Fruit fly (Drosophila melanogaster) whole organism, embryonic: Measurements from ENCODE around the gene Teh1.
A peak's percentile ranks its signal among the peaks of the same experiment; 100 is the strongest.

Source experiments
- CG10147 ChIP-seq: fragments of 200-800 bp; sonication (Bioruptor generic); optimal IDR thresholded peaks from 2 replicates; lab custom pipeline; 2019; ENCODE audit warnings: missing biosample characterization, mild to moderate bottlenecking, missing genetic modification characterization, moderate library complexity
- CG11723 ChIP-seq: fragments of 200-800 bp; sonication (Bioruptor generic); optimal IDR thresholded peaks from 2 replicates; lab custom pipeline; 2017; ENCODE audit warnings: missing biosample characterization, mild to moderate bottlenecking, missing genetic modification characterization
- CG13775 ChIP-seq: fragments of 200-800 bp; sonication (Bioruptor generic); optimal IDR thresholded peaks from 3 replicates; lab custom pipeline; 2017; ENCODE audit warnings: missing biosample characterization, mild to moderate bottlenecking, missing genetic modification characterization
- CG14965 ChIP-seq: fragments of 200-800 bp; sonication (Bioruptor generic); optimal IDR thresholded peaks from 2 replicates; lab custom pipeline; 2016; ENCODE audit warnings: missing biosample characterization, missing genetic modification characterization, borderline replicate concordance
- CG17186 ChIP-seq: fragments of 200-800 bp; sonication (Bioruptor generic); optimal IDR thresholded peaks from 3 replicates; lab custom pipeline; 2017; ENCODE audit warnings: missing biosample characterization, missing genetic modification reagents, missing genetic modification characterization
- CG17829 ChIP-seq: fragments of 200-800 bp; optimal IDR thresholded peaks from 2 replicates; lab custom pipeline; 2019; ENCODE audit warnings: missing biosample characterization, mild to moderate bottlenecking, missing genetic modification characterization, moderate library complexity
- CG18011 ChIP-seq: fragments of 200-800 bp; sonication (Bioruptor generic); optimal IDR thresholded peaks from 2 replicates; lab custom pipeline; 2017; ENCODE audit warnings: missing biosample characterization, missing genetic modification characterization, mild to moderate bottlenecking, moderate library complexity, missing genotype
- CG18262 ChIP-seq: fragments of 200-800 bp; optimal IDR thresholded peaks from 3 replicates; lab custom pipeline; 2019; ENCODE audit warnings: missing biosample characterization, mild to moderate bottlenecking, missing genetic modification characterization, moderate library complexity
- CG31388 ChIP-seq: fragments of 200-800 bp; sonication (Bioruptor generic); optimal IDR thresholded peaks from 2 replicates; lab custom pipeline; 2016; ENCODE audit warnings: missing biosample characterization, missing genetic modification characterization
- CG34422 ChIP-seq: fragments of 200-800 bp; sonication (Bioruptor generic); IDR thresholded peaks from 3 replicates; pipeline ENCODE4 v1.3.6; 2022; ENCODE audit warnings: missing biosample characterization, missing genetic modification characterization
- CG3838 ChIP-seq: fragments of 200-800 bp; sonication (Bioruptor generic); optimal IDR thresholded peaks from 3 replicates; lab custom pipeline; 2016; ENCODE audit warnings: missing biosample characterization, missing genetic modification characterization
- CG5245 ChIP-seq: fragments of 200-800 bp; sonication (Bioruptor generic); optimal IDR thresholded peaks from 3 replicates; lab custom pipeline; 2016; ENCODE audit warnings: missing biosample characterization, missing genetic modification characterization
- CG7928 ChIP-seq: fragments of 200-800 bp; sonication (Bioruptor generic); optimal IDR thresholded peaks from 2 replicates; lab custom pipeline; 2017; ENCODE audit warnings: missing biosample characterization, mild to moderate bottlenecking, missing genetic modification characterization
- E2f1 ChIP-seq: fragments of 200-800 bp; sonication (Bioruptor generic); IDR thresholded peaks from 2 replicates; pipeline ENCODE4 v1.3.6; 2022; ENCODE audit warnings: missing biosample characterization, missing genetic modification characterization
- E2f2 ChIP-seq: fragments of 200-800 bp; sonication (Bioruptor generic); IDR thresholded peaks from 2 replicates; pipeline ENCODE4 v1.3.6; 2022; ENCODE audit warnings: missing biosample characterization, missing genetic modification characterization
- Ets97D ChIP-seq: fragments of 200-800 bp; sonication (Bioruptor generic); optimal IDR thresholded peaks from 3 replicates; lab custom pipeline; 2016; ENCODE audit warnings: missing biosample characterization, missing genetic modification characterization
- HLH3B ChIP-seq: fragments of 200-800 bp; sonication (Bioruptor generic); IDR thresholded peaks from 2 replicates; pipeline ENCODE4 v1.3.6; 2022; ENCODE audit warnings: missing biosample characterization, missing genetic modification characterization
- HLH54F ChIP-seq: fragments of 200-800 bp; sonication (Bioruptor generic); optimal IDR thresholded peaks from 3 replicates; lab custom pipeline; 2016; ENCODE audit warnings: missing biosample characterization, missing genetic modification characterization
- Hmr ChIP-seq: fragments of 200-800 bp; sonication (Bioruptor generic); optimal IDR thresholded peaks from 3 replicates; lab custom pipeline; 2017; ENCODE audit warnings: mild to moderate bottlenecking, missing biosample characterization, missing genetic modification reagents, missing genetic modification characterization
- Lhr ChIP-seq: fragments of 200-800 bp; sonication (Bioruptor generic); optimal IDR thresholded peaks from 3 replicates; lab custom pipeline; 2017; ENCODE audit warnings: mild to moderate bottlenecking, missing biosample characterization, missing genetic modification reagents, missing genetic modification characterization
- MBD-R2 ChIP-seq: fragments of 200-800 bp; sonication (Bioruptor generic); IDR thresholded peaks from 2 replicates; pipeline ENCODE4 v1.3.6; 2022; ENCODE audit warnings: missing biosample characterization, missing genetic modification characterization
- Mad ChIP-seq: fragments of 200-800 bp; sonication (Bioruptor generic); optimal IDR thresholded peaks from 2 replicates; lab custom pipeline; 2016; ENCODE audit warnings: missing biosample characterization, missing genetic modification characterization
- Myb ChIP-seq: fragments of 200-800 bp; sonication (Bioruptor generic); optimal IDR thresholded peaks from 2 replicates; lab custom pipeline; 2016; ENCODE audit warnings: missing biosample characterization, missing genetic modification characterization
- NFAT ChIP-seq: fragments of 200-800 bp; sonication (Bioruptor generic); IDR thresholded peaks from 2 replicates; pipeline ENCODE4 v1.3.6; 2022; ENCODE audit warnings: missing biosample characterization, missing genetic modification characterization
- Nf-YC ChIP-seq: fragments of 200-800 bp; optimal IDR thresholded peaks from 3 replicates; lab custom pipeline; 2019; ENCODE audit warnings: missing biosample characterization, mild to moderate bottlenecking, missing genetic modification characterization, moderate library complexity
- PHDP ChIP-seq: fragments of 200-800 bp; sonication (Bioruptor generic); optimal IDR thresholded peaks from 3 replicates; lab custom pipeline; 2018; ENCODE audit warnings: missing biosample characterization, mild to moderate bottlenecking, missing genetic modification characterization, moderate library complexity
- Rx ChIP-seq: fragments of 200-800 bp; sonication (Bioruptor generic); IDR thresholded peaks from 2 replicates; pipeline ENCODE4 v1.3.6; 2022; ENCODE audit warnings: missing biosample characterization, missing genetic modification characterization
- Taf1 ChIP-seq: fragments of 200-800 bp; sonication (Bioruptor generic); IDR thresholded peaks from 2 replicates; pipeline ENCODE4 v1.3.6; 2022; ENCODE audit warnings: missing biosample characterization, missing genetic modification characterization
- Trl ChIP-seq, 3 experiments: fragments of >200 bp in 2 of 3; fragments of 200-800 bp in 1 of 3; sonication (Bioruptor generic) in 1 of 3; optimal IDR thresholded peaks; 2 replicates in 1 of 3; 3 replicates in 2 of 3; lab custom pipeline; 2016 to 2017; ENCODE audit warnings: missing biosample characterization in 1 of 3, missing genetic modification characterization in 1 of 3
- al ChIP-seq: fragments of 200-800 bp; sonication (Bioruptor generic); IDR thresholded peaks from 2 replicates; pipeline ENCODE4 v1.3.6; 2022; ENCODE audit warnings: missing biosample characterization, missing genetic modification characterization
- aop ChIP-seq: fragments of 200-800 bp; sonication (Bioruptor generic); IDR thresholded peaks from 2 replicates; pipeline ENCODE4 v1.3.6; 2022; ENCODE audit warnings: missing biosample characterization, missing genetic modification characterization
- bbx ChIP-seq: fragments of 200-800 bp; sonication (Bioruptor generic); IDR thresholded peaks from 2 replicates; pipeline ENCODE4 v1.3.6; 2022; ENCODE audit warnings: missing biosample characterization, missing genetic modification characterization; ENCODE audit not compliant: partially characterized antibody
- cato ChIP-seq: fragments of 200-800 bp; sonication (Bioruptor generic); optimal IDR thresholded peaks from 2 replicates; lab custom pipeline; 2016; ENCODE audit warnings: missing biosample characterization, missing genetic modification characterization, borderline replicate concordance
- dan ChIP-seq: fragments of 200-800 bp; sonication (Bioruptor generic); IDR thresholded peaks from 2 replicates; pipeline ENCODE4 v1.3.6; 2022; ENCODE audit warnings: missing biosample characterization, missing genetic modification characterization
- gsb ChIP-seq: fragments of 200-800 bp; sonication (Bioruptor generic); IDR thresholded peaks from 2 replicates; pipeline ENCODE4 v1.3.6; 2022; ENCODE audit warnings: missing biosample characterization, missing genetic modification characterization
- ind ChIP-seq: fragments of 200-800 bp; sonication (Bioruptor generic); optimal IDR thresholded peaks from 3 replicates; lab custom pipeline; 2016; ENCODE audit warnings: missing biosample characterization, missing genetic modification characterization
- inv ChIP-seq: fragments of 200-800 bp; sonication (Bioruptor generic); IDR thresholded peaks from 2 replicates; pipeline ENCODE4 v1.3.6; 2022; ENCODE audit warnings: missing biosample characterization, missing genetic modification characterization; ENCODE audit not compliant: partially characterized antibody
- kay ChIP-seq: fragments of 200-800 bp; sonication (Bioruptor generic); optimal IDR thresholded peaks from 2 replicates; lab custom pipeline; 2016; ENCODE audit warnings: missing biosample characterization, missing genetic modification characterization
- kni ChIP-seq: fragments of 200-800 bp; sonication (Bioruptor generic); optimal IDR thresholded peaks from 3 replicates; lab custom pipeline; 2017; ENCODE audit warnings: mild to moderate bottlenecking, missing biosample characterization, missing genetic modification reagents, missing genetic modification characterization
- lov ChIP-seq, 2 experiments: fragments of 200-800 bp in 1 of 2; fragments of >200 bp in 1 of 2; sonication (Bioruptor generic) in 1 of 2; IDR thresholded peaks in 1 of 2; optimal IDR thresholded peaks in 1 of 2; 2 replicates in 1 of 2; 3 replicates in 1 of 2; pipeline versions ENCODE4 v1.3.6 to Lab custom; 2017 to 2022; ENCODE audit warnings: missing biosample characterization in 1 of 2, missing genetic modification characterization in 1 of 2
- mld ChIP-seq: fragments of 200-800 bp; sonication (Bioruptor generic); IDR thresholded peaks from 3 replicates; pipeline ENCODE4 v1.3.6; 2022; ENCODE audit warnings: missing biosample characterization, missing genetic modification characterization; ENCODE audit not compliant: partially characterized antibody
- pfk ChIP-seq: fragments of 200-800 bp; sonication (Bioruptor generic); optimal IDR thresholded peaks from 2 replicates; lab custom pipeline; 2018; ENCODE audit warnings: missing biosample characterization, mild to moderate bottlenecking, missing genetic modification characterization, moderate library complexity
- pita ChIP-seq: fragments of 200-800 bp; sonication (Bioruptor generic); optimal IDR thresholded peaks from 2 replicates; lab custom pipeline; 2017; ENCODE audit warnings: missing biosample characterization, mild to moderate bottlenecking, missing genetic modification characterization
- run ChIP-seq: fragments of 200-800 bp; sonication (Bioruptor generic); optimal IDR thresholded peaks from 3 replicates; lab custom pipeline; 2018; ENCODE audit warnings: missing biosample characterization, mild to moderate bottlenecking, missing genetic modification characterization
- seq ChIP-seq: fragments of 200-800 bp; sonication (Bioruptor generic); IDR thresholded peaks from 2 replicates; pipeline ENCODE4 v1.3.6; 2022; ENCODE audit warnings: missing biosample characterization, missing genetic modification characterization
- sna ChIP-seq: fragments of 200-800 bp; sonication (Bioruptor generic); IDR thresholded peaks from 2 replicates; pipeline ENCODE4 v1.3.6; 2022; ENCODE audit warnings: missing biosample characterization, missing genetic modification characterization; ENCODE audit not compliant: partially characterized antibody
- sob ChIP-seq: fragments of 200-800 bp; sonication (Bioruptor generic); IDR thresholded peaks from 2 replicates; pipeline ENCODE4 v1.3.6; 2022; ENCODE audit warnings: missing biosample characterization, missing genetic modification characterization
- twi ChIP-seq: fragments of 200-800 bp; optimal IDR thresholded peaks from 2 replicates; lab custom pipeline; 2019; ENCODE audit warnings: missing biosample characterization, mild to moderate bottlenecking, missing genetic modification characterization, moderate library complexity

Teh1 gene

DNA sequence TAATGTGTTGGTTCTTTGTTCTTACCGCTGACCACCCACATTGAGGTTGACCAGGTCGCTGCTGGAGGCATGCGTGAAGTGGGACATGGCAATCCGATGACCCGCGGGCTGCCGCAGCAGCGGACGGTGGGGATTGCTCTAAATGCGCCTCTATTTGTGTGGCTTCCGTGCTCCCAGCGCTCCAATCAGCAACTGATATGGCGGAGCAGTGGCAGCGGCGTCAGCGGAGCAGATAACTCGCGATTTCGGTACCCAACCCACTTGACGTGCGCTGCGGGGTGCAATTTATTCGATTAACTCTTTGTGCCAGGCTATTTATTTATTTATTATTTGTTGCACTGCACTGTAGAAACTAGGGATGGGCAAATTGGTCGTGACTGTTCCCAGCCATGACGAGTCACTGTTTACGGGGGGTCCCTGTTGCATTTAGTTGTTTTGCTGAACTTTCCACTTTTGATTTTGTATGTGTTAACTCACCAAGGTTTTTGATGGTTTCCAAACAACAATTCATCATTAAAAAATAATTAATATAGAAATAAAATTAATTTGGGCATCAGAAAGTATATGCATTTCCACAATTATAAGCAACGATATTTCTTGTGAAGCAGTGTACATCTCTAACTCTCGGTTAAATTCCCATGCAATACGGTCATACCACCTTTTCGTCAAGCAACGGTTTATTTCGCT lies 67.1 kb downstream of the Teh1 start, which contains the start of the genes CG9467 and CG8526 (continued):
- TF ChIP-seq CG5245 (GFP tag; lab: Kevin White, UChicago) (peak; percentile 34), CG10147 (GFP tag; lab: Kevin White, UChicago) (peak; percentile 78), CG18262 (peak; percentile 69), NFAT (GFP tag; lab: Robert Waterston, UW) (peak; percentile 64), cato (peak; percentile 44), Trl (optimal IDR thresholded peaks at IDR 0.05; lab: Kevin White, UChicago) (no peak), Trl (GFP tag; optimal IDR thresholded peaks at IDR 0.05; lab: Kevin White, UChicago) (peak; percentile 28), CG13775 (GFP tag; lab: Kevin White, UChicago) (peak; percentile 76), Lhr (peak; percentile 66), ind (GFP tag; lab: Kevin White, UChicago) (peak; percentile 79), CG17829 (tag; lab: Kevin White, UChicago) (peak; percentile 78), seq (GFP tag; lab: Robert Waterston, UW) (no peak), pfk (no peak), run (no peak), CG3838 (GFP tag; lab: Kevin White, UChicago) (no peak), PHDP (tag; lab: Kevin White, UChicago) (peak; percentile 50), CG7928 (GFP tag; lab: Kevin White, UChicago) (peak; percentile 76), bbx (GFP tag; lab: Robert Waterston, UW) (peak; percentile 32; the same call in 1 of the 2 replicates), CG18011 (GFP tag; lab: Kevin White, UChicago) (peak; percentile 26), aop (GFP tag; lab: Robert Waterston, UW) (no peak), Mad (peak; percentile 5), lov (optimal IDR thresholded peaks at IDR 0.05; lab: Kevin White, UChicago) (no peak), lov (GFP tag; IDR thresholded peaks at IDR 0.05; lab: Robert Waterston, UW) (no peak), dan (GFP tag; lab: Robert Waterston, UW) (no peak), inv (GFP tag; lab: Robert Waterston, UW) (peak; percentile 73), gsb (no peak), CG14965 (GFP tag; lab: Kevin White, UChicago) (no peak), sna (0 out of 2 replicates have a peak, but pooled peaks have one; percentile 29), CG34422 (peak; percentile 50; the same call in 1 of the 3 replicates), twi (tag; lab: Kevin White, UChicago) (peak; percentile 55), E2f1 (GFP tag; lab: Robert Waterston, UW) (peak; percentile 38; the same call in 1 of the 2 replicates), E2f2 (GFP tag; lab: Robert Waterston, UW) (peak; percentile 82), CG17186 (GFP tag; lab: Kevin White, UChicago) (peak; percentile 24), Myb (GFP tag; lab: Kevin White, UChicago) (peak; percentile 84), kay (GFP tag; lab: Kevin White, UChicago) (no peak), HLH54F (GFP tag; lab: Kevin White, UChicago) (peak; percentile 30), Ets97D (peak; percentile 43), pita (no peak), al (GFP tag; lab: Robert Waterston, UW) (peak; percentile 57), MBD-R2 (GFP tag; lab: Robert Waterston, UW) (peak; percentile 57), Taf1 (GFP tag; lab: Robert Waterston, UW) (peak; percentile 21; the same call in 1 of the 2 replicates), mld (GFP tag; lab: Robert Waterston, UW) (peak; percentile 23; the same call in 1 of the 3 replicates), Hmr (GFP tag; lab: Kevin White, UChicago) (peak; percentile 74), Nf-YC (peak; percentile 75), HLH3B (GFP tag; lab: Robert Waterston, UW) (peak; percentile 41; the same call in 1 of the 2 replicates), kni (GFP tag; lab: Kevin White, UChicago) (no peak), sob (GFP tag; lab: Robert Waterston, UW) (peak; percentile 53; the same call in 1 of the 2 replicates), CG31388 (peak; percentile 65), Rx (no peak), CG11723 (GFP tag; lab: Kevin White, UChicago) (no peak)
